Fruit fly (Drosophila melanogaster) whole organism, wandering third instar larva: ENCODE data around the gene CG4230.

Experiments
- CrebA ChIP-seq: fragments of 200-800 bp; sonication (Bioruptor generic); optimal IDR thresholded peaks from 2 replicates; lab custom pipeline; 2016; ENCODE audit warnings: missing biosample characterization, mild to moderate bottlenecking, missing genetic modification characterization, borderline replicate concordance
- Dfd ChIP-seq: fragments of >200 bp; optimal IDR thresholded peaks from 2 replicates; lab custom pipeline; 2017; ENCODE audit warnings: missing biosample characterization, missing genetic modification characterization
- Dif ChIP-seq: fragments of 200-275, 200-300 bp; sonication (Bioruptor generic); optimal IDR thresholded peaks from 2 replicates; lab custom pipeline; 2018; ENCODE audit warnings: missing biosample characterization, missing genetic modification characterization; ENCODE audit not compliant: partially characterized antibody
- Hr78 ChIP-seq: fragments of >200 bp; optimal IDR thresholded peaks from 2 replicates; lab custom pipeline; 2017; ENCODE audit warnings: missing biosample characterization, missing genetic modification characterization
- Jra ChIP-seq: sonication (Bioruptor generic); optimal IDR thresholded peaks from 2 replicates; lab custom pipeline; 2016; ENCODE audit warnings: missing biosample characterization, missing genetic modification characterization
- Myc ChIP-seq: fragments of >200 bp; optimal IDR thresholded peaks from 2 replicates; lab custom pipeline; 2017
- OdsH ChIP-seq: fragments of 200-800 bp; sonication (Bioruptor generic); optimal IDR thresholded peaks from 2 replicates; lab custom pipeline; 2016; ENCODE audit warnings: missing biosample characterization, mild to moderate bottlenecking, missing genetic modification characterization
- br ChIP-seq: fragments of 200-800 bp; sonication (Bioruptor generic); optimal IDR thresholded peaks from 2 replicates; lab custom pipeline; 2016; ENCODE audit warnings: missing biosample characterization, missing genetic modification characterization
- dl ChIP-seq, 2 experiments: fragments of 175-275, 200-275 bp in 1 of 2; fragments of 200-275 bp in 1 of 2; sonication (Bioruptor generic); optimal IDR thresholded peaks; lab custom pipeline; 2018; ENCODE audit warnings: mild to moderate bottlenecking in 2 of 2, missing biosample characterization in 2 of 2, missing genetic modification characterization in 2 of 2, moderate library complexity in 2 of 2; ENCODE audit not compliant: partially characterized antibody in 2 of 2, insufficient read depth in 1 of 2

dm6 chr2L:5079200-5079599 is 16.8 kb upstream of the CG4230 start:
- TF ChIP-seq CrebA (no peak), Hr78 (GFP tag; lab: Kevin White, UChicago) (no peak), Myc (lab: Kevin White, UChicago) (no peak), Dfd (no peak), OdsH (GFP tag; lab: Kevin White, UChicago) (no peak), dl (GFP tag; optimal IDR thresholded peaks at IDR 0.05; lab: Kevin White, UChicago; ENCODE audit: insufficient read depth in 1 of 2, partially characterized antibody in 2 of 2) (no peak), br (GFP tag; lab: Kevin White, UChicago) (no peak), Jra (no peak), Dif (GFP tag; lab: Kevin White, UChicago) (no peak)
